Worm (Caenorhabditis elegans): ENCODE measurements around the gene lig-4.
A peak's percentile ranks its signal among the peaks of the same experiment; 100 is the strongest.

Gene lig-4

DNA sequence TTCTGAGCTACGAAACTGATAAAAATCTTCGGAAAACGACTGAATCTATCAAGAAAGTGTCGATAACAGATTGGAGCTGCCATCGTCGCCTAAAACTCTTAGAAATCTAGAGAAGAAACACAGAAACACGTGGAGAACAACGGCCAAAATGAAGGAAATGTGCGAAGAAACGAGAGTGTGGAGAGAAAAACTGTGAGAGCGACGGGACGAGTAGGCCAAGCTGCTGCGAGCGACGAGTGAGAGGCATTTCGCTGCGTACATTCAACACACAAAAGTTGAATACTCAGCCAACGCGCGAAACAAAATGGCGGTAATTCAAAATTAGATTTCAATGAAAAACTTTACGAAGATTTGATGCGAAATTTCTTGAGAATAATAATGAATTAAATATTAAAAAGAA, 22.9 kb upstream of the lig-4 start (continued):
- TF ChIP-seq nhr-10 (tag; optimal IDR thresholded peaks at IDR 0.05) (peak; percentile 0), F44E2.7 (GFP tag; IDR thresholded peaks at IDR 0.05) (no peak), pha-4 (GFP tag; IDR thresholded peaks at IDR 0.05) (peak; percentile 59), pha-4 (tag; optimal IDR thresholded peaks at IDR 0.05) (no peak), ztf-11 (tag; optimal IDR thresholded peaks at IDR 0.05) (no peak), hlh-30 (tag; optimal IDR thresholded peaks at IDR 0.05; ENCODE audit: insufficient read depth) (peak; percentile 83), snpc-1.2 (GFP tag; IDR thresholded peaks at IDR 0.05) (no peak), Y5F2A.4 (GFP tag; optimal IDR thresholded peaks at IDR 0.05) (no peak), unc-39 (tag; optimal IDR thresholded peaks at IDR 0.05) (no peak), nhr-28 (tag; optimal IDR thresholded peaks at IDR 0.05) (peak; percentile 83), lim-7 (GFP tag; IDR thresholded peaks at IDR 0.05) (no peak), madf-9 (GFP tag; conservative IDR thresholded peaks at IDR 0.05) (peak; percentile 45; the same call in 1 of the 2 replicates), duxl-1 (tag; optimal IDR thresholded peaks at IDR 0.05; ENCODE audit: poor library complexity) (peak; percentile 72), lir-3 (tag; optimal IDR thresholded peaks at IDR 0.05) (no peak), daf-12 (tag; optimal IDR thresholded peaks at IDR 0.05) (no peak), D1046.2 (GFP tag; IDR thresholded peaks at IDR 0.05) (no peak), lin-39 (tag; optimal IDR thresholded peaks at IDR 0.05) (no peak), spr-1 (tag; optimal IDR thresholded peaks at IDR 0.05) (peak; percentile 66), rbr-2 (tag; optimal IDR thresholded peaks at IDR 0.05) (peak; percentile 83), F10B5.3 (tag; optimal IDR thresholded peaks at IDR 0.05) (no peak), dve-1 (tag; optimal IDR thresholded peaks at IDR 0.05; ENCODE audit: insufficient read depth) (peak; percentile 89), spr-3 (GFP tag; optimal IDR thresholded peaks at IDR 0.05) (no peak), arid-1 (GFP tag; conservative IDR thresholded peaks at IDR 0.05) (0 out of 2 replicates have a peak, but pooled peaks have one; percentile 55), zip-11 (GFP tag; IDR thresholded peaks at IDR 0.05) (no peak), vab-7 (GFP tag; IDR thresholded peaks at IDR 0.05) (0 out of 2 replicates have a peak, but pooled peaks have one; percentile 50), aha-1 (tag) (peak; percentile 67), ces-1 (GFP tag; optimal IDR thresholded peaks at IDR 0.05) (no peak), hmg-1.1 (GFP tag; IDR thresholded peaks at IDR 0.05) (peak; percentile 86), lin-1 (GFP tag; IDR thresholded peaks at IDR 0.05) (peak; percentile 70), mep-1 (tag; optimal IDR thresholded peaks at IDR 0.05) (peak; percentile 96), mxl-2 (GFP tag; conservative IDR thresholded peaks at IDR 0.05) (0 out of 2 replicates have a peak, but pooled peaks have one; percentile 25), lin-13 (GFP tag; optimal IDR thresholded peaks at IDR 0.05) (peak; percentile 98), T26A8.4 (GFP tag; IDR thresholded peaks at IDR 0.05) (peak; percentile 70), fos-1 (tag; optimal IDR thresholded peaks at IDR 0.05) (no peak), mdt-29 (GFP tag; IDR thresholded peaks at IDR 0.05) (no peak)

DNA sequence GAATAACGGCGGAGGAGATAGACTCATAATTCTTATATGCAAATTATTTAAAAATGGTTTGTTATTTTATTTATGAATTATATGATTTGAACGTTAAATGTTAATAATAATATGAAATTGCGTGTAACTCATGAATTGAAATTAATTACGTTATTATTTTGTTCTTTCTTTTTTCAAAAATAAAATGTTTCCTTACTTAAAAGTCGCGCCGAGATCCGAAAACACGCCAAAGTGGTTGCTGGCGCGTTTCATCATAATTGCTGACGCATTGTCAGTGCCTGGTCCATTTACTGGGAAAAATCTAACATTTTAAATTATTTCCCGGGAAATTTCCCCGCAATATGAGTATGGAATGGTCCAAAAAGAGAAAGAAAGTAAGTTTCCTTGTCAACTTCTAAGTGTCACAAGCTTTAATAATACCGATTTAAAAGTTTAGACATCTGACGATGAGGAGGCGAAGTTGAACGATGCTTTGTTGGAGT, 21.8 kb upstream of the lig-4 start, which contains the start of the genes C07H6.9 and sap-140:
C07H6.9 (minus strand) TSS at position 51 of the 482 bp plus-strand sequence.
sap-140 (plus strand) TSS at position 318 of the 482 bp plus-strand sequence.
- TF ChIP-seq ZK546.5 (tag; optimal IDR thresholded peaks at IDR 0.05) (no peak), F37D6.2 (tag; optimal IDR thresholded peaks at IDR 0.05) (peak; percentile 56), lim-7 (GFP tag; IDR thresholded peaks at IDR 0.05) (no peak), hlh-11 (tag; optimal IDR thresholded peaks at IDR 0.05) (peak; percentile 62), F26F4.8 (GFP tag; conservative IDR thresholded peaks at IDR 0.05) (no peak), ztf-11 (tag; optimal IDR thresholded peaks at IDR 0.05) (no peak), mes-2 (tag; optimal IDR thresholded peaks at IDR 0.05; ENCODE audit: poor library complexity, severe bottlenecking) (peak; percentile 90), dmd-9 (GFP tag; IDR thresholded peaks at IDR 0.05) (no peak), T26A8.4 (GFP tag; IDR thresholded peaks at IDR 0.05) (peak; percentile 61), hlh-30 (tag; optimal IDR thresholded peaks at IDR 0.05; ENCODE audit: insufficient read depth) (peak; percentile 71), duxl-1 (tag; optimal IDR thresholded peaks at IDR 0.05; ENCODE audit: poor library complexity) (peak; percentile 58), fkh-10 (GFP tag; optimal IDR thresholded peaks at IDR 0.05) (peak; percentile 15), gei-8 (GFP tag; optimal IDR thresholded peaks at IDR 0.05) (no peak), F49E8.2 (tag; optimal IDR thresholded peaks at IDR 0.05; ENCODE audit: borderline replicate concordance) (no peak), lin-29 (GFP tag; IDR thresholded peaks at IDR 0.05) (no peak), ama-1 (optimal IDR thresholded peaks at IDR 0.05) (peak; percentile 22), cey-2 (tag; optimal IDR thresholded peaks at IDR 0.05; ENCODE audit: borderline replicate concordance, insufficient read depth) (no peak), hmg-1.1 (GFP tag; IDR thresholded peaks at IDR 0.05) (peak; percentile 56; the same call in 1 of the 2 replicates), Y75B8A.6 (GFP tag; IDR thresholded peaks at IDR 0.05) (no peak), aha-1 (tag) (peak; percentile 99), Y105C5A.15 (GFP tag; IDR thresholded peaks at IDR 0.05) (no peak), zip-11 (GFP tag; IDR thresholded peaks at IDR 0.05) (no peak), spr-1 (tag; optimal IDR thresholded peaks at IDR 0.05) (peak; percentile 25), F10B5.3 (tag; optimal IDR thresholded peaks at IDR 0.05) (peak; percentile 54), set-16 (GFP tag; IDR thresholded peaks at IDR 0.05) (no peak)

All from whole organism, L4 larva.